Worm (Caenorhabditis elegans): ENCODE results near the gene T04H1.5.

ce11 chrV:12235502-12235901 lies 15.6 kb upstream of the T04H1.5 start:
- TF ChIP-seq him-1 (tag; optimal IDR thresholded peaks at IDR 0.05) (no peak), dao-5 (tag; optimal IDR thresholded peaks at IDR 0.05) (no peak)

Data from whole organism, L4/young adult.